Fruit fly (Drosophila melanogaster) whole organism, embryonic: ENCODE data around the gene CG13601.
A peak's percentile ranks its signal among the peaks of the same experiment; 100 is the strongest.

Experiments used
- Adf1 ChIP-seq: fragments of 200-800 bp; sonication (Bioruptor generic); IDR thresholded peaks from 2 replicates; pipeline ENCODE4 v1.3.6; 2022; ENCODE audit warnings: missing biosample characterization, missing genetic modification characterization
- Aef1 ChIP-seq: fragments of 200-800 bp; sonication (Bioruptor generic); IDR thresholded peaks from 3 replicates; pipeline ENCODE4 v1.3.6; 2022; ENCODE audit warnings: missing biosample characterization, missing genetic modification characterization
- BtbVII ChIP-seq: fragments of 200-800 bp; sonication (Bioruptor generic); optimal IDR thresholded peaks from 3 replicates; lab custom pipeline; 2017; ENCODE audit warnings: missing biosample characterization, mild to moderate bottlenecking, missing genetic modification characterization
- CG10321 ChIP-seq: fragments of 200-800 bp; sonication (Bioruptor generic); IDR thresholded peaks from 2 replicates; pipeline ENCODE4 v1.3.6; 2022; ENCODE audit warnings: missing biosample characterization, missing genetic modification characterization
- CG10431 ChIP-seq: fragments of 200-800 bp; sonication (Bioruptor generic); optimal IDR thresholded peaks from 3 replicates; lab custom pipeline; 2018; ENCODE audit warnings: missing biosample characterization, mild to moderate bottlenecking, missing genetic modification characterization
- CG11696 ChIP-seq: fragments of 200-800 bp; sonication (Bioruptor generic); IDR thresholded peaks from 2 replicates; pipeline ENCODE4 v1.3.6; 2022; ENCODE audit warnings: missing biosample characterization, missing genetic modification characterization
- CG12071 ChIP-seq: fragments of 200-800 bp; sonication (Bioruptor generic); optimal IDR thresholded peaks from 3 replicates; lab custom pipeline; 2018; ENCODE audit warnings: missing biosample characterization, mild to moderate bottlenecking, missing genetic modification characterization
- CG13624 ChIP-seq: fragments of 200-800 bp; sonication (Bioruptor generic); optimal IDR thresholded peaks from 2 replicates; lab custom pipeline; 2016; ENCODE audit warnings: missing biosample characterization, missing genetic modification characterization
- CG13775 ChIP-seq: fragments of 200-800 bp; sonication (Bioruptor generic); optimal IDR thresholded peaks from 3 replicates; lab custom pipeline; 2017; ENCODE audit warnings: missing biosample characterization, mild to moderate bottlenecking, missing genetic modification characterization
- CG14710 ChIP-seq: fragments of 200-800 bp; sonication (Bioruptor generic); optimal IDR thresholded peaks from 3 replicates; lab custom pipeline; 2019; ENCODE audit warnings: missing biosample characterization, mild to moderate bottlenecking, missing genetic modification characterization, moderate library complexity
- CG1529 ChIP-seq: fragments of 200-800 bp; sonication (Bioruptor generic); optimal IDR thresholded peaks from 3 replicates; lab custom pipeline; 2018; ENCODE audit warnings: missing biosample characterization, missing genetic modification characterization
- CG15601 ChIP-seq: fragments of 200-800 bp; sonication (Bioruptor generic); optimal IDR thresholded peaks from 3 replicates; lab custom pipeline; 2019; ENCODE audit warnings: missing biosample characterization, mild to moderate bottlenecking, missing genetic modification characterization, moderate library complexity
- CG16863 ChIP-seq: fragments of 200-800 bp; sonication (Bioruptor generic); optimal IDR thresholded peaks from 3 replicates; lab custom pipeline; 2016; ENCODE audit warnings: missing biosample characterization, missing genetic modification characterization
- CG18476 ChIP-seq: fragments of 200-800 bp; sonication (Bioruptor generic); optimal IDR thresholded peaks from 2 replicates; lab custom pipeline; 2016; ENCODE audit warnings: missing biosample characterization, mild to moderate bottlenecking, missing genetic modification characterization
- CG2202 ChIP-seq: fragments of 200-800 bp; sonication (Bioruptor generic); optimal IDR thresholded peaks from 2 replicates; lab custom pipeline; 2018; ENCODE audit warnings: missing biosample characterization, mild to moderate bottlenecking, missing genetic modification characterization
- CG31224 ChIP-seq: fragments of 200-800 bp; sonication (Bioruptor generic); IDR thresholded peaks from 2 replicates; pipeline ENCODE4 v1.3.6; 2022; ENCODE audit warnings: missing biosample characterization, missing genetic modification characterization
- CG33557 ChIP-seq: fragments of 200-800 bp; sonication (Bioruptor generic); optimal IDR thresholded peaks from 2 replicates; lab custom pipeline; 2019; ENCODE audit warnings: missing biosample characterization, mild to moderate bottlenecking, missing genetic modification characterization, moderate library complexity
- CG3407 ChIP-seq: fragments of 200-800 bp; sonication (Bioruptor generic); optimal IDR thresholded peaks from 2 replicates; lab custom pipeline; 2018; ENCODE audit warnings: missing biosample characterization, mild to moderate bottlenecking, missing genetic modification characterization
- CG4820 ChIP-seq: fragments of 200-800 bp; sonication (Bioruptor generic); optimal IDR thresholded peaks from 3 replicates; lab custom pipeline; 2016; ENCODE audit warnings: missing biosample characterization, missing genetic modification characterization
- CG6765 ChIP-seq: fragments of 200-800 bp; sonication (Bioruptor generic); optimal IDR thresholded peaks from 3 replicates; lab custom pipeline; 2017; ENCODE audit warnings: missing biosample characterization, mild to moderate bottlenecking, missing genetic modification characterization
- CG6813 ChIP-seq: fragments of 200-800 bp; sonication (Bioruptor generic); optimal IDR thresholded peaks from 2 replicates; lab custom pipeline; 2017; ENCODE audit warnings: missing biosample characterization, missing genetic modification characterization, mild to moderate bottlenecking, moderate library complexity, missing genetic modification reagents
- CG7786 ChIP-seq: fragments of 200-800 bp; sonication (Bioruptor generic); optimal IDR thresholded peaks from 2 replicates; lab custom pipeline; 2016; ENCODE audit warnings: missing biosample characterization, missing genetic modification characterization
- CHES-1-like ChIP-seq: fragments of 200-800 bp; sonication (Bioruptor generic); optimal IDR thresholded peaks from 2 replicates; lab custom pipeline; 2016; ENCODE audit warnings: missing biosample characterization, missing genetic modification characterization
- ERR ChIP-seq: fragments of 200-800 bp; sonication (Bioruptor generic); optimal IDR thresholded peaks from 2 replicates; lab custom pipeline; 2016; ENCODE audit warnings: missing biosample characterization, missing genetic modification characterization
- Hand ChIP-seq: fragments of 200-800 bp; sonication (Bioruptor generic); optimal IDR thresholded peaks from 2 replicates; lab custom pipeline; 2017; ENCODE audit warnings: mild to moderate bottlenecking, missing biosample characterization, missing genetic modification reagents, missing genetic modification characterization
- Sox100B ChIP-seq: fragments of 200-800 bp; sonication (Bioruptor generic); optimal IDR thresholded peaks from 3 replicates; lab custom pipeline; 2018; ENCODE audit warnings: missing biosample characterization, mild to moderate bottlenecking, missing genetic modification characterization
- bsh ChIP-seq, 2 experiments: fragments of 200-800 bp; sonication (Bioruptor generic); optimal IDR thresholded peaks; 2 replicates each; lab custom pipeline; 2017 to 2018; ENCODE audit warnings: mild to moderate bottlenecking in 2 of 2, missing biosample characterization in 2 of 2, missing genetic modification characterization in 2 of 2, moderate library complexity in 1 of 2
- cas ChIP-seq: fragments of 200-800 bp; sonication (Bioruptor generic); IDR thresholded peaks from 2 replicates; pipeline ENCODE4 v1.3.6; 2022; ENCODE audit warnings: missing biosample characterization, missing genetic modification characterization
- caup ChIP-seq: fragments of 200-800 bp; sonication (Bioruptor generic); optimal IDR thresholded peaks from 3 replicates; lab custom pipeline; 2017; ENCODE audit warnings: missing biosample characterization, mild to moderate bottlenecking, missing genetic modification characterization, moderate library complexity; ENCODE audit not compliant: severe bottlenecking
- ci ChIP-seq: fragments of 200-800 bp; sonication (Bioruptor generic); IDR thresholded peaks from 3 replicates; pipeline ENCODE4 v1.3.6; 2022; ENCODE audit warnings: missing biosample characterization, missing genetic modification characterization
- dimm ChIP-seq: fragments of 200-800 bp; sonication (Bioruptor generic); IDR thresholded peaks from 2 replicates; pipeline ENCODE4 v1.3.6; 2022; ENCODE audit warnings: missing biosample characterization, missing genetic modification characterization
- klu ChIP-seq: fragments of 200-800 bp; sonication (Bioruptor generic); IDR thresholded peaks from 2 replicates; pipeline ENCODE4 v1.3.6; 2022; ENCODE audit warnings: missing biosample characterization, missing genetic modification characterization
- kni ChIP-seq: fragments of 200-800 bp; sonication (Bioruptor generic); optimal IDR thresholded peaks from 3 replicates; lab custom pipeline; 2017; ENCODE audit warnings: mild to moderate bottlenecking, missing biosample characterization, missing genetic modification reagents, missing genetic modification characterization
- lab ChIP-seq: fragments of 200-800 bp; sonication (Bioruptor generic); optimal IDR thresholded peaks from 3 replicates; lab custom pipeline; 2017; ENCODE audit warnings: missing biosample characterization, missing genetic modification characterization, mild to moderate bottlenecking, moderate library complexity, missing genetic modification reagents
- lola ChIP-seq, 3 experiments: fragments of >200 bp in 2 of 3; fragments of 200-800 bp in 1 of 3; sonication (Bioruptor generic) in 1 of 3; optimal IDR thresholded peaks; 2 replicates each; lab custom pipeline; 2017 to 2019; ENCODE audit warnings: missing biosample characterization in 3 of 3, missing genetic modification characterization in 3 of 3, mild to moderate bottlenecking in 1 of 3, moderate library complexity in 1 of 3
- mirr ChIP-seq: fragments of 200-800 bp; sonication (Bioruptor generic); optimal IDR thresholded peaks from 3 replicates; lab custom pipeline; 2018; ENCODE audit warnings: missing biosample characterization, mild to moderate bottlenecking, missing genetic modification characterization
- nau ChIP-seq: fragments of 200-800 bp; sonication (Bioruptor generic); optimal IDR thresholded peaks from 3 replicates; lab custom pipeline; 2017; ENCODE audit warnings: missing biosample characterization, mild to moderate bottlenecking, missing genetic modification characterization, missing genetic modification reagents
- oc ChIP-seq: fragments of 200-800 bp; sonication (Bioruptor generic); optimal IDR thresholded peaks from 2 replicates; lab custom pipeline; 2018; ENCODE audit warnings: missing biosample characterization, mild to moderate bottlenecking, missing genetic modification characterization, moderate library complexity
- prd ChIP-seq, 3 experiments: fragments of >200 bp in 2 of 3; fragments of 200-800 bp in 1 of 3; sonication (Bioruptor generic) in 1 of 3; optimal IDR thresholded peaks in 2 of 3; IDR thresholded peaks in 1 of 3; 2 replicates in 2 of 3; 3 replicates in 1 of 3; pipeline versions ENCODE4 v1.3.6 to Lab custom; 2017 to 2022; ENCODE audit warnings: missing biosample characterization in 1 of 3, missing genetic modification characterization in 1 of 3
- pum ChIP-seq: fragments of 200-800 bp; sonication (Bioruptor generic); optimal IDR thresholded peaks from 2 replicates; lab custom pipeline; 2016; ENCODE audit warnings: missing biosample characterization, missing genetic modification characterization
- sc ChIP-seq, 3 experiments: fragments of >200 bp in 2 of 3; fragments of 200-800 bp in 1 of 3; sonication (Bioruptor generic) in 1 of 3; optimal IDR thresholded peaks; 2 replicates in 2 of 3; 3 replicates in 1 of 3; lab custom pipeline; 2017; ENCODE audit warnings: mild to moderate bottlenecking in 1 of 3, missing biosample characterization in 1 of 3, missing genetic modification characterization in 1 of 3, missing genetic modification reagents in 1 of 3
- shn ChIP-seq: fragments of 200-800 bp; sonication (Bioruptor generic); optimal IDR thresholded peaks from 3 replicates; lab custom pipeline; 2016; ENCODE audit warnings: missing biosample characterization, missing genetic modification characterization
- stc ChIP-seq: fragments of 200-800 bp; sonication (Bioruptor generic); IDR thresholded peaks from 2 replicates; pipeline ENCODE4 v1.3.6; 2022; ENCODE audit warnings: missing biosample characterization, missing genetic modification characterization
- trh ChIP-seq: fragments of 200-800 bp; sonication (Bioruptor generic); optimal IDR thresholded peaks from 2 replicates; lab custom pipeline; 2016; ENCODE audit warnings: missing biosample characterization, missing genetic modification characterization
- wor ChIP-seq: fragments of 200-800 bp; sonication (Bioruptor generic); IDR thresholded peaks from 2 replicates; pipeline ENCODE4 v1.3.6; 2022; ENCODE audit warnings: missing biosample characterization, missing genetic modification characterization

Gene CG13601

DNA sequence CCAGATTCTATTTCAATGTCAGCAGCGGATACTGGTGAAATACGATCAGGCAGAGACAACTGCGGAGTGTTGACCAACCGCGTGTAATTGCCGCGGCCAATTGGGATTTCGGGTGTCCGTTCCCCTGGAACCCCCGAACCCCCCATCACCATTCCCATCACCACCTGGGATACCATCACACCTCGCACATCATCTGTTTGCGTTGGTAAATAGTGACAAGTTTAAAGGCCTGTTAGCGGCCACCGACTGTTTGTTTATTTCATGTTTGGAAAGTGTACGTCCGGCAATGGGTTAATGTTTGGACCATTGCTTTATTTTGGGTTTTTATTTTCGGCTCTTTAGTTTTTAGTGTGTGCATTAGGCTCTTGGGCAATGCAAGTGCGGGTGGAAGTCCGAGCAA lies 19.6 kb upstream of the CG13601 start (continued):
- peak; percentile 55 for TF ChIP-seq CG6813 (GFP tag; lab: Kevin White, UChicago)
- TF ChIP-seq CG10431 (GFP tag; lab: Kevin White, UChicago) = peak; percentile 55
- no peak for TF ChIP-seq CG31224 (GFP tag; lab: Robert Waterston, UW)
- no peak for TF ChIP-seq CHES-1-like
- peak; percentile 34 for TF ChIP-seq CG1529 (GFP tag; lab: Kevin White, UChicago)
- no peak for TF ChIP-seq shn (GFP tag; lab: Kevin White, UChicago)
- TF ChIP-seq CG14710 (tag; lab: Kevin White, UChicago) = peak; percentile 14
- peak; percentile 9 for TF ChIP-seq caup (GFP tag; lab: Kevin White, UChicago)
- peak in 1 of 2 experiments; percentile 22 for TF ChIP-seq bsh (GFP tag; optimal IDR thresholded peaks at IDR 0.05; lab: Kevin White, UChicago)
- TF ChIP-seq CG33557 (GFP tag; lab: Kevin White, UChicago) = peak; percentile 32
- TF ChIP-seq CG10321 (GFP tag; lab: Robert Waterston, UW) = no peak
- TF ChIP-seq CG2202 (tag; lab: Kevin White, UChicago) = peak; percentile 8
- TF ChIP-seq wor (GFP tag; lab: Robert Waterston, UW) = no peak
- no peak for TF ChIP-seq CG13624 (GFP tag; lab: Kevin White, UChicago)
- TF ChIP-seq prd (optimal IDR thresholded peaks at IDR 0.05; lab: Kevin White, UChicago) = no peak
- TF ChIP-seq prd (GFP tag; IDR thresholded peaks at IDR 0.05; lab: Robert Waterston, UW) = no peak
- no peak for TF ChIP-seq Hand (GFP tag; lab: Kevin White, UChicago)
- peak; percentile 6 for TF ChIP-seq CG6765 (GFP tag; lab: Kevin White, UChicago)
- no peak for TF ChIP-seq trh (GFP tag; lab: Kevin White, UChicago)
- peak; percentile 60 for TF ChIP-seq CG15601
- no peak for TF ChIP-seq CG7786 (GFP tag; lab: Kevin White, UChicago)
- TF ChIP-seq Sox100B (GFP tag; lab: Kevin White, UChicago) = peak; percentile 24
- peak; percentile 33; the same call in 1 of the 2 replicates for TF ChIP-seq stc (GFP tag; lab: Robert Waterston, UW)
- no peak for TF ChIP-seq CG16863 (GFP tag; lab: Kevin White, UChicago)
- TF ChIP-seq CG11696 (GFP tag; lab: Robert Waterston, UW) = no peak
- peak; percentile 66 for TF ChIP-seq CG12071 (GFP tag; lab: Kevin White, UChicago)
- TF ChIP-seq mirr (GFP tag; lab: Kevin White, UChicago) = peak; percentile 65
- no peak for TF ChIP-seq nau (GFP tag; lab: Kevin White, UChicago)
- no peak for TF ChIP-seq ERR
- peak; percentile 24 for TF ChIP-seq BtbVII (GFP tag; lab: Kevin White, UChicago)
- no peak for TF ChIP-seq CG4820 (GFP tag; lab: Kevin White, UChicago)
- TF ChIP-seq Aef1 = no peak
- peak; percentile 81 for TF ChIP-seq kni (GFP tag; lab: Kevin White, UChicago)
- peak; percentile 45 for TF ChIP-seq CG3407 (GFP tag; lab: Kevin White, UChicago)
- no peak for TF ChIP-seq cas (GFP tag; lab: Robert Waterston, UW)
- no peak for TF ChIP-seq dimm (GFP tag; lab: Robert Waterston, UW)
- TF ChIP-seq klu = no peak
- TF ChIP-seq CG18476 (GFP tag; lab: Kevin White, UChicago) = no peak
- TF ChIP-seq oc = no peak
- TF ChIP-seq pum (GFP tag; lab: Kevin White, UChicago) = no peak
- TF ChIP-seq lab (GFP tag; lab: Kevin White, UChicago) = peak; percentile 32
- TF ChIP-seq Adf1 = no peak
- TF ChIP-seq CG13775 (GFP tag; lab: Kevin White, UChicago) = no peak
- peak; percentile 71; the same call in 1 of the 3 replicates for TF ChIP-seq ci
- TF ChIP-seq lola (GFP tag; optimal IDR thresholded peaks at IDR 0.05; lab: Kevin White, UChicago) = no peak
- TF ChIP-seq sc (optimal IDR thresholded peaks at IDR 0.05; lab: Kevin White, UChicago) = no peak
- no peak for TF ChIP-seq sc (GFP tag; optimal IDR thresholded peaks at IDR 0.05; lab: Kevin White, UChicago)
